Fruit fly (Drosophila melanogaster) whole organism, wandering third instar larva: Measurements from ENCODE around the gene Gyc88E.

Source experiments
- Abd-B ChIP-seq: fragments of >200 bp; optimal IDR thresholded peaks from 2 replicates; lab custom pipeline; 2017; ENCODE audit warnings: missing biosample characterization, missing genetic modification characterization
- CG32264 ChIP-seq: fragments of 200-800 bp; sonication (Bioruptor generic); optimal IDR thresholded peaks from 2 replicates; lab custom pipeline; 2016; ENCODE audit warnings: missing biosample characterization, missing genetic modification characterization
- CG9705 ChIP-seq: fragments of 200-800 bp; sonication (Bioruptor generic); optimal IDR thresholded peaks from 2 replicates; lab custom pipeline; 2018; ENCODE audit warnings: missing biosample characterization, mild to moderate bottlenecking, missing genetic modification characterization
- CrebA ChIP-seq: fragments of 200-800 bp; sonication (Bioruptor generic); optimal IDR thresholded peaks from 2 replicates; lab custom pipeline; 2016; ENCODE audit warnings: missing biosample characterization, mild to moderate bottlenecking, missing genetic modification characterization, borderline replicate concordance
- Dfd ChIP-seq: fragments of >200 bp; optimal IDR thresholded peaks from 2 replicates; lab custom pipeline; 2017; ENCODE audit warnings: missing biosample characterization, missing genetic modification characterization
- GATAd ChIP-seq: sonication (Bioruptor generic); optimal IDR thresholded peaks from 2 replicates; lab custom pipeline; 2016; ENCODE audit warnings: missing biosample characterization, missing genetic modification characterization
- HLH106 ChIP-seq: fragments of 200-800 bp; optimal IDR thresholded peaks from 3 replicates; lab custom pipeline; 2019; ENCODE audit warnings: missing biosample characterization, mild to moderate bottlenecking, missing genetic modification characterization, moderate library complexity
- Hnf4 ChIP-seq: fragments of 200-800 bp; sonication (Bioruptor generic); optimal IDR thresholded peaks from 2 replicates; lab custom pipeline; 2016; ENCODE audit warnings: missing biosample characterization, mild to moderate bottlenecking, missing genetic modification characterization
- Hr83 ChIP-seq: fragments of 200-300 bp; sonication (Bioruptor generic); optimal IDR thresholded peaks from 2 replicates; lab custom pipeline; 2016; ENCODE audit warnings: missing biosample characterization, mild to moderate bottlenecking, missing genetic modification characterization, moderate library complexity; ENCODE audit not compliant: poor library complexity, severe bottlenecking
- Jra ChIP-seq: sonication (Bioruptor generic); optimal IDR thresholded peaks from 2 replicates; lab custom pipeline; 2016; ENCODE audit warnings: missing biosample characterization, missing genetic modification characterization
- Myc ChIP-seq: fragments of >200 bp; optimal IDR thresholded peaks from 2 replicates; lab custom pipeline; 2017
- N ChIP-seq: fragments of >200 bp; optimal IDR thresholded peaks from 2 replicates; lab custom pipeline; 2018; ENCODE audit warnings: missing biosample characterization, missing external identifiers, missing genetic modification characterization
- Sp1 ChIP-seq: fragments of 200-800 bp; sonication (Bioruptor generic); optimal IDR thresholded peaks from 3 replicates; lab custom pipeline; 2019; ENCODE audit warnings: missing biosample characterization, mild to moderate bottlenecking, missing genetic modification characterization, moderate library complexity
- Vsx2 ChIP-seq: fragments of 200-300, 225-300 bp; sonication (Bioruptor generic); optimal IDR thresholded peaks from 2 replicates; lab custom pipeline; 2018; ENCODE audit warnings: missing biosample characterization, missing genetic modification characterization; ENCODE audit not compliant: partially characterized antibody
- br ChIP-seq: fragments of 200-800 bp; sonication (Bioruptor generic); optimal IDR thresholded peaks from 2 replicates; lab custom pipeline; 2016; ENCODE audit warnings: missing biosample characterization, missing genetic modification characterization
- brk ChIP-seq: fragments of 200-800 bp; sonication (Bioruptor generic); optimal IDR thresholded peaks from 2 replicates; lab custom pipeline; 2016; ENCODE audit warnings: missing biosample characterization, mild to moderate bottlenecking, missing genetic modification characterization
- dl ChIP-seq, 2 experiments: fragments of 175-275, 200-275 bp in 1 of 2; fragments of 200-275 bp in 1 of 2; sonication (Bioruptor generic); optimal IDR thresholded peaks; lab custom pipeline; 2018; ENCODE audit warnings: mild to moderate bottlenecking in 2 of 2, missing biosample characterization in 2 of 2, missing genetic modification characterization in 2 of 2, moderate library complexity in 2 of 2; ENCODE audit not compliant: partially characterized antibody in 2 of 2, insufficient read depth in 1 of 2
- dmrt93B ChIP-seq: fragments of 200-800 bp; sonication (Bioruptor generic); optimal IDR thresholded peaks from 2 replicates; lab custom pipeline; 2018; ENCODE audit warnings: missing biosample characterization, mild to moderate bottlenecking, missing genetic modification characterization
- dsf ChIP-seq: sonication (Bioruptor generic); optimal IDR thresholded peaks from 2 replicates; lab custom pipeline; 2016; ENCODE audit warnings: missing biosample characterization, missing genetic modification characterization, borderline replicate concordance
- ey ChIP-seq: fragments of 200-800 bp; sonication (Bioruptor generic); optimal IDR thresholded peaks from 2 replicates; lab custom pipeline; 2016; ENCODE audit warnings: missing biosample characterization, missing genetic modification characterization
- fru ChIP-seq: fragments of 200-800 bp; sonication (Bioruptor generic); optimal IDR thresholded peaks from 3 replicates; lab custom pipeline; 2016; ENCODE audit warnings: missing biosample characterization, mild to moderate bottlenecking, missing genetic modification characterization
- h ChIP-seq: fragments of 200-800 bp; sonication (Bioruptor generic); optimal IDR thresholded peaks from 3 replicates; lab custom pipeline; 2016; ENCODE audit warnings: missing biosample characterization, mild to moderate bottlenecking, missing genetic modification characterization
- pan ChIP-seq: fragments of >200 bp; optimal IDR thresholded peaks from 2 replicates; lab custom pipeline; 2017
- psq ChIP-seq: fragments of 200-800 bp; sonication (Bioruptor generic); optimal IDR thresholded peaks from 3 replicates; lab custom pipeline; 2017; ENCODE audit warnings: missing biosample characterization, mild to moderate bottlenecking, missing genetic modification characterization, moderate library complexity
- sv ChIP-seq: fragments of 200-800 bp; sonication (Bioruptor generic); optimal IDR thresholded peaks from 3 replicates; lab custom pipeline; 2016; ENCODE audit warnings: missing biosample characterization, missing genetic modification characterization
- usp ChIP-seq: fragments of >200 bp; optimal IDR thresholded peaks from 2 replicates; lab custom pipeline; 2017; ENCODE audit warnings: missing biosample characterization, missing genetic modification characterization

Gene Gyc88E

dm6 chr3R:15114465-15115228 lies 35.5 kb upstream of the Gyc88E start:
- TF ChIP-seq brk (GFP tag; lab: Kevin White, UChicago) = no peak
- TF ChIP-seq ey (GFP tag; lab: Kevin White, UChicago) = no peak
- no peak for TF ChIP-seq CG9705 (GFP tag; lab: Kevin White, UChicago)
- no peak for TF ChIP-seq dmrt93B (GFP tag; lab: Kevin White, UChicago)

- TF ChIP-seq h (GFP tag; lab: Kevin White, UChicago) (no peak), Abd-B (GFP tag; lab: Kevin White, UChicago) (no peak), pan (lab: Kevin White, UChicago) (no peak), Hr83 (GFP tag; lab: Kevin White, UChicago) (no peak), fru (no peak), Hnf4 (GFP tag; lab: Kevin White, UChicago) (no peak), HLH106 (no peak), GATAd (GFP tag; lab: Kevin White, UChicago) (no peak), Sp1 (GFP tag; lab: Kevin White, UChicago) (no peak), dmrt93B (GFP tag; lab: Kevin White, UChicago) (no peak), dl (GFP tag; optimal IDR thresholded peaks at IDR 0.05; lab: Kevin White, UChicago; ENCODE audit: insufficient read depth in 1 of 2, partially characterized antibody in 2 of 2) (no peak), CG32264 (GFP tag; lab: Kevin White, UChicago) (no peak), Vsx2 (no peak)
Observed at dm6 chr3R:15117765-15118164, 32.4 kb upstream of the Gyc88E start.

DNA sequence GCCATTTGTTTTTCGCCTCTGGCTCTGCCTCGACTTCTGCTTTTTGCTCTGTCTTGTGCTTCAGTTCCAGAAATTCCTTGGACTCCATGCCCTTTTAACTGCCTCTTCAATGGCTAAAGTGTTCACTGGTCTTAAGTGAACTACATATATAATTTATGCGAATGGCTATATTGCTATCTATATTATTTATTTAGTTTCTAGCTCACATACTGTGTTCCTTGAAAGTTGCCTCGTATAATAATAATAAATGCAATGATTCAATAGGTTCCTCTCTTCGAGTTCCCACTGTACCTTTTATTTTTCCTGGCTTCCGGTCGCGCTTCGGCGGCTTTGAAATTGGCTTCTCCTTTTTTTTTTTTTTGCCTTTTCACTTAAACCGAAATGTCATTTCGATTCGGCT lies 30.4 kb upstream of the Gyc88E start:
- no peak for TF ChIP-seq sv (GFP tag; lab: Kevin White, UChicago)
- TF ChIP-seq Dfd (GFP tag; lab: Kevin White, UChicago) = no peak
- no peak for TF ChIP-seq dsf (GFP tag; lab: Kevin White, UChicago)
- TF ChIP-seq Jra (GFP tag; lab: Kevin White, UChicago) = no peak
- TF ChIP-seq CG32264 (GFP tag; lab: Kevin White, UChicago) = no peak

DNA sequence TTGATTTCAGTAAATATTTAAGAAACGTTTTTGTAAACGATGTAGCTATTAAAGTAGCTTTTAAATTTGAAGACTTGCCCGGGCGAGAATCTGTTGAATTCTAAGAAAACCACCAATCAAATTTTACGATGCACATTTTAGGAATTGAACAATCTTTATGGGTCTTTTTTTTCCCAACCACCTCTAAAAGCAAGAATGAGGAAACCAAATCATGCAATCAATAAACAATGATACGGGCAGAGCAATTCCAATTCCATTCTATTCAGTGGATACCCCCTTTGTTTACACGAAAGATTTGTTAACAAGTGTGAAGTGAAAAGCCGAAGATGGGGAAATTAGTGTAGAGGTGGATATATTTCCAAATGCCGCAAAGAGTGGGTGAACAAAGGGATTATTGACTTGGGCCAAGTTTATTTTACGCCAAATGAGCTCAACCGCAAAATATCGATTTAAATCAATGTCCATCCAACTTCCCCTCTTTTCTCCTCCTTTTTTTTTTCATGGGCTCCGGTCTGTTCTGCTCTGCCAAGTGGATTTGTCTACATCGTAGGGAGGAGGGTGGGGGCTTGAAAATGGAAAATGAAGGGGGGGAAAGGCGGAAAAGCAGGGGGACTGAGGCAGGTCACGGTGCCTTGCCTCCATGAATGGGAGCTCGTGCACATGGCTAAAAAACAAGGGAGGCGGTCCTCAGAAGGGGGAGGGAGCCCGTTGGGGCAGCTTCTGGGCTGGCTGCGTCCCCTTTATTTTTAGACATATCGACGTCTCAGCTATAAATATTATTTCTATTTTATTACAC lies 28.4 kb upstream of the Gyc88E start:
- TF ChIP-seq N (GFP tag; lab: Kevin White, UChicago) = no peak
- no peak for TF ChIP-seq Myc (lab: Kevin White, UChicago)
- TF ChIP-seq Sp1 (GFP tag; lab: Kevin White, UChicago) = no peak

- TF ChIP-seq psq (GFP tag; lab: Kevin White, UChicago) (no peak), Abd-B (GFP tag; lab: Kevin White, UChicago) (no peak), Dfd (GFP tag; lab: Kevin White, UChicago) (no peak), br (GFP tag; lab: Kevin White, UChicago) (no peak), usp (GFP tag; lab: Kevin White, UChicago) (no peak), h (GFP tag; lab: Kevin White, UChicago) (no peak), CrebA (GFP tag; lab: Kevin White, UChicago) (no peak)
- TF ChIP-seq, all 38 proteins: peak for 0
Observed at dm6 chr3R:15123036-15123715, 27.0 kb upstream of the Gyc88E start.

DNA sequence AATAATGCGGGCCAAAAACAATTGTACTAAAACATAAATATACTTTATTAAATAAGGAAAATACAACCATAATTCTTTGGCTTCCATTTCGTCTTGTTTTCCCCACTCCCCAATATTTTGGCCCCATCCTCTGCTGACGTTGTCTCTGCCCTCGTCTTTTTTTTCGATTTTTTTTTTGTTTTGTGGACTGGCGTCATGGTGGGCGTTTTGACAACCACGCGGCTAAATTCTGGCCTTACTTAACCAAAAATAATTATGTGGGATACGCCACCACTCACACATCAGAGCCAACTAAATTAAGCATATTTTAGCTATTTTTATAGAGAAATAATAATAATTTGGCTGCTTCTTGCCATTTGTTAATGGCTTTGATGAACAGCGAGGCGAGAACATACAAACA lies 25.6 kb upstream of the Gyc88E start:
- no peak for TF ChIP-seq Jra (GFP tag; lab: Kevin White, UChicago)
- TF ChIP-seq Sp1 (GFP tag; lab: Kevin White, UChicago) = no peak
- TF ChIP-seq sv (GFP tag; lab: Kevin White, UChicago) = no peak
- TF ChIP-seq CrebA (GFP tag; lab: Kevin White, UChicago) = no peak
- no peak for TF ChIP-seq dl (GFP tag; optimal IDR thresholded peaks at IDR 0.05; lab: Kevin White, UChicago; ENCODE audit: insufficient read depth in 1 of 2, partially characterized antibody in 2 of 2)
- TF ChIP-seq, all 38 proteins: peak for 0
